Worm (Caenorhabditis elegans) whole organism, L1 larva: ENCODE results near the gene R08C7.1.

Experiments used
- ces-1 ChIP-seq: fragments of 150-350 bp; optimal IDR thresholded peaks from 2 replicates; lab custom pipeline; 2014; ENCODE audit warnings: missing biosample characterization, missing genetic modification reagents, missing genetic modification characterization
- nhr-28 ChIP-seq: fragments of 150-350 bp; optimal IDR thresholded peaks from 2 replicates; lab custom pipeline; 2014; ENCODE audit warnings: missing biosample characterization, missing genetic modification characterization

- TF ChIP-seq ces-1, result no peak
- TF ChIP-seq nhr-28, result no peak
Measured at ce11 chrIV:4439190-4439589, 12.5 kb upstream of the R08C7.1 start, which contains the start of gene fbxb-74.
